Fruit fly (Drosophila melanogaster) whole organism, embryonic: ENCODE results near the gene CG15365.
A peak's percentile ranks its signal among the peaks of the same experiment; 100 is the strongest.

Source experiments
- Abd-B ChIP-seq: fragments of 200-800 bp; sonication (Bioruptor generic); optimal IDR thresholded peaks from 2 replicates; lab custom pipeline; 2018; ENCODE audit warnings: missing biosample characterization, mild to moderate bottlenecking, missing genetic modification characterization, moderate library complexity
- Asciz ChIP-seq: fragments of 200-800 bp; sonication (Bioruptor generic); optimal IDR thresholded peaks from 2 replicates; lab custom pipeline; 2017; ENCODE audit warnings: missing biosample characterization, mild to moderate bottlenecking, missing genetic modification characterization, missing genetic modification reagents
- CG10462 ChIP-seq: fragments of 200-800 bp; sonication (Bioruptor generic); optimal IDR thresholded peaks from 2 replicates; lab custom pipeline; 2016; ENCODE audit warnings: missing biosample characterization, missing genetic modification characterization
- CG12299 ChIP-seq: fragments of 200-800 bp; sonication (Bioruptor generic); optimal IDR thresholded peaks from 2 replicates; lab custom pipeline; 2018; ENCODE audit warnings: missing biosample characterization, mild to moderate bottlenecking, missing genetic modification characterization
- CG12744 ChIP-seq: fragments of 200-800 bp; sonication (Bioruptor generic); optimal IDR thresholded peaks from 2 replicates; lab custom pipeline; 2016; ENCODE audit warnings: missing biosample characterization, missing genetic modification characterization
- CG13296 ChIP-seq: fragments of 200-800 bp; sonication (Bioruptor generic); optimal IDR thresholded peaks from 3 replicates; lab custom pipeline; 2018; ENCODE audit warnings: missing biosample characterization, mild to moderate bottlenecking, missing genetic modification characterization
- CG13624 ChIP-seq: fragments of 200-800 bp; sonication (Bioruptor generic); optimal IDR thresholded peaks from 2 replicates; lab custom pipeline; 2016; ENCODE audit warnings: missing biosample characterization, missing genetic modification characterization
- CG13894 ChIP-seq: fragments of 200-800 bp; sonication (Bioruptor generic); optimal IDR thresholded peaks from 3 replicates; lab custom pipeline; 2018; ENCODE audit warnings: missing biosample characterization, mild to moderate bottlenecking, missing genetic modification characterization, moderate library complexity
- CG16813 ChIP-seq: fragments of 200-800 bp; sonication (Bioruptor generic); IDR thresholded peaks from 3 replicates; pipeline ENCODE4 v1.3.6; 2022; ENCODE audit warnings: missing biosample characterization, missing genetic modification characterization; ENCODE audit not compliant: partially characterized antibody
- CG18619 ChIP-seq: fragments of 200-800 bp; sonication (Bioruptor generic); optimal IDR thresholded peaks from 3 replicates; lab custom pipeline; 2017; ENCODE audit warnings: missing biosample characterization, mild to moderate bottlenecking, missing genetic modification characterization
- CG31224 ChIP-seq: fragments of 200-800 bp; sonication (Bioruptor generic); IDR thresholded peaks from 2 replicates; pipeline ENCODE4 v1.3.6; 2022; ENCODE audit warnings: missing biosample characterization, missing genetic modification characterization
- CG4424 ChIP-seq: fragments of 200-800 bp; sonication (Bioruptor generic); optimal IDR thresholded peaks from 3 replicates; lab custom pipeline; 2016; ENCODE audit warnings: missing biosample characterization, missing genetic modification characterization
- CG4707 ChIP-seq: fragments of 200-800 bp; sonication (Bioruptor generic); optimal IDR thresholded peaks from 2 replicates; lab custom pipeline; 2018; ENCODE audit warnings: missing biosample characterization, mild to moderate bottlenecking, missing genetic modification characterization, moderate library complexity
- CG7271 ChIP-seq: fragments of 200-800 bp; sonication (Bioruptor generic); optimal IDR thresholded peaks from 2 replicates; lab custom pipeline; 2018; ENCODE audit warnings: missing biosample characterization, mild to moderate bottlenecking, missing genetic modification characterization, moderate library complexity
- CG8388 ChIP-seq: fragments of 200-800 bp; sonication (Bioruptor generic); optimal IDR thresholded peaks from 2 replicates; lab custom pipeline; 2019; ENCODE audit warnings: missing biosample characterization, mild to moderate bottlenecking, missing genetic modification characterization, moderate library complexity
- CG8924 ChIP-seq: fragments of 200-800 bp; optimal IDR thresholded peaks from 3 replicates; lab custom pipeline; 2019; ENCODE audit warnings: missing biosample characterization, mild to moderate bottlenecking, missing genetic modification characterization, moderate library complexity
- CG9876 ChIP-seq: fragments of 200-800 bp; sonication (Bioruptor generic); optimal IDR thresholded peaks from 2 replicates; lab custom pipeline; 2016; ENCODE audit warnings: missing biosample characterization, missing genetic modification characterization
- CTCF ChIP-seq: fragments of 200-800 bp; sonication (Bioruptor generic); optimal IDR thresholded peaks from 2 replicates; lab custom pipeline; 2017; ENCODE audit warnings: missing biosample characterization, mild to moderate bottlenecking, missing genetic modification characterization, moderate library complexity
- Dfd ChIP-seq, 2 experiments: fragments of >200 bp; optimal IDR thresholded peaks; 2 replicates each; lab custom pipeline; 2017; ENCODE audit warnings: missing biosample characterization in 2 of 2, missing genetic modification characterization in 2 of 2
- Eip74EF ChIP-seq, 2 experiments: fragments of 200-800 bp in 1 of 2; fragments of >200 bp in 1 of 2; sonication (Bioruptor generic) in 1 of 2; optimal IDR thresholded peaks; 2 replicates each; lab custom pipeline; 2017 to 2019; ENCODE audit warnings: missing biosample characterization in 2 of 2, missing genetic modification characterization in 2 of 2, mild to moderate bottlenecking in 1 of 2, moderate library complexity in 1 of 2
- HLH3B ChIP-seq: fragments of 200-800 bp; sonication (Bioruptor generic); IDR thresholded peaks from 2 replicates; pipeline ENCODE4 v1.3.6; 2022; ENCODE audit warnings: missing biosample characterization, missing genetic modification characterization
- Med ChIP-seq: fragments of 200-800 bp; sonication (Bioruptor generic); peaks from one replicate; lab custom pipeline; 2016; ENCODE audit warnings: missing biosample characterization, missing genetic modification characterization, mild to moderate bottlenecking, inconsistent platforms, moderate library complexity
- Mes4 ChIP-seq: fragments of 200-800 bp; sonication (Bioruptor generic); optimal IDR thresholded peaks from 2 replicates; lab custom pipeline; 2016; ENCODE audit warnings: missing biosample characterization, missing genetic modification characterization
- Poxn ChIP-seq: fragments of 200-800 bp; sonication (Bioruptor generic); IDR thresholded peaks from 2 replicates; pipeline ENCODE4 v1.3.6; 2022; ENCODE audit warnings: missing biosample characterization, missing genetic modification characterization
- Ptx1 ChIP-seq: fragments of 200-800 bp; sonication (Bioruptor generic); IDR thresholded peaks from 2 replicates; pipeline ENCODE4 v1.3.6; 2022; ENCODE audit warnings: missing biosample characterization, missing genetic modification characterization
- Scr ChIP-seq: fragments of 200-800 bp; sonication (Bioruptor generic); IDR thresholded peaks from 2 replicates; pipeline ENCODE4 v1.3.6; 2022; ENCODE audit warnings: missing biosample characterization, missing genetic modification characterization; ENCODE audit not compliant: partially characterized antibody
- Six4 ChIP-seq: fragments of 200-800 bp; sonication (Bioruptor generic); optimal IDR thresholded peaks from 2 replicates; lab custom pipeline; 2016; ENCODE audit warnings: missing biosample characterization, missing genetic modification characterization
- Xrp1 ChIP-seq: fragments of 200-800 bp; sonication (Bioruptor generic); IDR thresholded peaks from 2 replicates; pipeline ENCODE4 v1.3.6; 2022; ENCODE audit warnings: missing biosample characterization, missing genetic modification characterization
- ab ChIP-seq: fragments of 200-800 bp; sonication (Bioruptor generic); optimal IDR thresholded peaks from 2 replicates; lab custom pipeline; 2016; ENCODE audit warnings: missing biosample characterization, missing genetic modification characterization
- ac ChIP-seq: fragments of 200-800 bp; sonication (Bioruptor generic); optimal IDR thresholded peaks from 3 replicates; lab custom pipeline; 2017; ENCODE audit warnings: missing biosample characterization, mild to moderate bottlenecking, missing genetic modification characterization
- al ChIP-seq: fragments of 200-800 bp; sonication (Bioruptor generic); IDR thresholded peaks from 2 replicates; pipeline ENCODE4 v1.3.6; 2022; ENCODE audit warnings: missing biosample characterization, missing genetic modification characterization
- ash1 ChIP-seq: fragments of 200-800 bp; sonication (Bioruptor generic); optimal IDR thresholded peaks from 2 replicates; lab custom pipeline; 2018; ENCODE audit warnings: missing biosample characterization, mild to moderate bottlenecking, missing genetic modification characterization
- bigmax ChIP-seq: fragments of 200-800 bp; sonication (Bioruptor generic); optimal IDR thresholded peaks from 2 replicates; lab custom pipeline; 2018; ENCODE audit warnings: missing biosample characterization, mild to moderate bottlenecking, missing genetic modification characterization
- ci ChIP-seq: fragments of 200-800 bp; sonication (Bioruptor generic); IDR thresholded peaks from 3 replicates; pipeline ENCODE4 v1.3.6; 2022; ENCODE audit warnings: missing biosample characterization, missing genetic modification characterization
- croc ChIP-seq: fragments of 200-800 bp; sonication (Bioruptor generic); conservative IDR thresholded peaks from 3 replicates; pipeline ENCODE4 v1.3.6; 2022; ENCODE audit warnings: missing biosample characterization, missing genetic modification characterization
- crol ChIP-seq: fragments of 200-800 bp; sonication (Bioruptor generic); IDR thresholded peaks from 2 replicates; pipeline ENCODE4 v1.3.6; 2022; ENCODE audit warnings: missing biosample characterization, missing genetic modification characterization
- esg ChIP-seq: fragments of 200-800 bp; sonication (Bioruptor generic); conservative IDR thresholded peaks from 2 replicates; pipeline ENCODE4 v1.3.6; 2022; ENCODE audit warnings: missing biosample characterization, missing genetic modification characterization
- exex ChIP-seq: fragments of 200-800 bp; sonication (Bioruptor generic); optimal IDR thresholded peaks from 4 replicates; lab custom pipeline; 2018; ENCODE audit warnings: missing biosample characterization, mild to moderate bottlenecking, missing genetic modification characterization, moderate library complexity
- gem ChIP-seq: fragments of 200-800 bp; sonication (Bioruptor generic); optimal IDR thresholded peaks from 2 replicates; lab custom pipeline; 2019; ENCODE audit warnings: missing biosample characterization, mild to moderate bottlenecking, missing genetic modification characterization, moderate library complexity
- lab ChIP-seq: fragments of 200-800 bp; sonication (Bioruptor generic); optimal IDR thresholded peaks from 3 replicates; lab custom pipeline; 2017; ENCODE audit warnings: missing biosample characterization, missing genetic modification characterization, mild to moderate bottlenecking, moderate library complexity, missing genetic modification reagents
- lilli ChIP-seq: fragments of 200-800 bp; sonication (Bioruptor generic); optimal IDR thresholded peaks from 3 replicates; lab custom pipeline; 2016; ENCODE audit warnings: missing biosample characterization, missing genetic modification characterization
- lmd ChIP-seq: fragments of 200-800 bp; sonication (Bioruptor generic); IDR thresholded peaks from 2 replicates; pipeline ENCODE4 v1.3.6; 2022; ENCODE audit warnings: missing biosample characterization, missing genetic modification characterization
- maf-S ChIP-seq: fragments of 200-800 bp; sonication (Bioruptor generic); optimal IDR thresholded peaks from 2 replicates; lab custom pipeline; 2016; ENCODE audit warnings: missing biosample characterization, missing genetic modification characterization
- mirr ChIP-seq: fragments of 200-800 bp; sonication (Bioruptor generic); optimal IDR thresholded peaks from 3 replicates; lab custom pipeline; 2018; ENCODE audit warnings: missing biosample characterization, mild to moderate bottlenecking, missing genetic modification characterization
- ranshi ChIP-seq: fragments of 200-800 bp; sonication (Bioruptor generic); IDR thresholded peaks from 2 replicates; pipeline ENCODE4 v1.3.6; 2022; ENCODE audit warnings: missing biosample characterization, missing genetic modification characterization
- sima ChIP-seq: fragments of 200-800 bp; sonication (Bioruptor generic); optimal IDR thresholded peaks from 2 replicates; lab custom pipeline; 2016; ENCODE audit warnings: missing biosample characterization, missing genetic modification characterization
- trh ChIP-seq: fragments of 200-800 bp; sonication (Bioruptor generic); optimal IDR thresholded peaks from 2 replicates; lab custom pipeline; 2016; ENCODE audit warnings: missing biosample characterization, missing genetic modification characterization
- vvl ChIP-seq: fragments of 200-800 bp; sonication (Bioruptor generic); IDR thresholded peaks from 2 replicates; pipeline ENCODE4 v1.3.6; 2022; ENCODE audit warnings: missing biosample characterization, missing genetic modification characterization
- zf30C ChIP-seq: fragments of 200-800 bp; sonication (Bioruptor generic); optimal IDR thresholded peaks from 3 replicates; lab custom pipeline; 2018; ENCODE audit warnings: missing biosample characterization, mild to moderate bottlenecking, missing genetic modification characterization
- zfh1 ChIP-seq: fragments of 200-800 bp; sonication (Bioruptor generic); IDR thresholded peaks from 3 replicates; pipeline ENCODE4 v1.3.6; 2022; ENCODE audit warnings: missing biosample characterization, missing genetic modification characterization

Gene CG15365

dm6 chrX:9042457-9043045, 25.2 kb downstream of the CG15365 start:
- TF ChIP-seq CG9876 (GFP tag; lab: Kevin White, UChicago) = no peak
- TF ChIP-seq Abd-B (GFP tag; lab: Kevin White, UChicago) = no peak
- 0 out of 2 replicates have a peak, but pooled peaks have one; percentile 22 for TF ChIP-seq CG31224 (GFP tag; lab: Robert Waterston, UW)
- no peak for TF ChIP-seq croc (GFP tag; lab: Robert Waterston, UW)
- peak; percentile 53 for TF ChIP-seq Xrp1
- no peak for TF ChIP-seq CG13624
- TF ChIP-seq Scr (GFP tag; lab: Robert Waterston, UW) = peak; percentile 40; the same call in 1 of the 2 replicates
- TF ChIP-seq CG18619 (GFP tag; lab: Kevin White, UChicago) = no peak
- no peak for TF ChIP-seq ab (GFP tag; lab: Kevin White, UChicago)
- TF ChIP-seq al (GFP tag; lab: Robert Waterston, UW) = no peak
- no peak for TF ChIP-seq trh (GFP tag; lab: Kevin White, UChicago)
- TF ChIP-seq CG7271 (tag; lab: Kevin White, UChicago) = no peak
- 0 out of 2 replicates have a peak, but pooled peaks have one; percentile 33 for TF ChIP-seq Ptx1 (GFP tag; lab: Robert Waterston, UW)
- TF ChIP-seq CG13894 (tag; lab: Kevin White, UChicago) = no peak
- no peak for TF ChIP-seq CG10462 (GFP tag; lab: Kevin White, UChicago)
- no peak for TF ChIP-seq maf-S (GFP tag; lab: Kevin White, UChicago)
- peak; percentile 51 for TF ChIP-seq lab (GFP tag; lab: Kevin White, UChicago)
- no peak for TF ChIP-seq Eip74EF (GFP tag; optimal IDR thresholded peaks at IDR 0.05; lab: Kevin White, UChicago)
- TF ChIP-seq CTCF = no peak
- TF ChIP-seq CG12299 (tag; lab: Kevin White, UChicago) = no peak
- no peak for TF ChIP-seq esg (GFP tag; lab: Robert Waterston, UW)
- TF ChIP-seq ranshi = no peak
- no peak for TF ChIP-seq CG16813 (GFP tag; lab: Robert Waterston, UW)
- TF ChIP-seq HLH3B (GFP tag; lab: Robert Waterston, UW) = 0 out of 2 replicates have a peak, but pooled peaks have one; percentile 33
- TF ChIP-seq Dfd (GFP tag; optimal IDR thresholded peaks at IDR 0.05; lab: Kevin White, UChicago) = no peak
- TF ChIP-seq gem (tag; lab: Kevin White, UChicago) = peak; percentile 46
- TF ChIP-seq CG8924 (tag; lab: Kevin White, UChicago) = no peak
- TF ChIP-seq mirr (GFP tag; lab: Kevin White, UChicago) = no peak
- no peak for TF ChIP-seq CG4424 (GFP tag; lab: Kevin White, UChicago)
- peak; percentile 85 for TF ChIP-seq Med (GFP tag; lab: Kevin White, UChicago)
- TF ChIP-seq zfh1 (GFP tag; lab: Robert Waterston, UW) = 0 out of 3 replicates have a peak, but pooled peaks have one; percentile 3
- TF ChIP-seq sima (GFP tag; lab: Kevin White, UChicago) = no peak
- TF ChIP-seq Mes4 = no peak
- no peak for TF ChIP-seq ash1 (GFP tag; lab: Kevin White, UChicago)
- TF ChIP-seq ac (GFP tag; lab: Kevin White, UChicago) = no peak
- peak; percentile 90 for TF ChIP-seq crol
- TF ChIP-seq Poxn (GFP tag; lab: Robert Waterston, UW) = no peak
- TF ChIP-seq exex (tag; lab: Kevin White, UChicago) = no peak
- TF ChIP-seq vvl (GFP tag; lab: Robert Waterston, UW) = peak; percentile 57
- TF ChIP-seq Asciz (GFP tag; lab: Kevin White, UChicago) = no peak
- no peak for TF ChIP-seq CG12744 (GFP tag; lab: Kevin White, UChicago)
- no peak for TF ChIP-seq CG4707 (GFP tag; lab: Kevin White, UChicago)
- no peak for TF ChIP-seq Six4
- TF ChIP-seq ci (GFP tag; lab: Robert Waterston, UW) = peak; percentile 61; the same call in 2 of the 3 replicates
- TF ChIP-seq CG13296 (GFP tag; lab: Kevin White, UChicago) = no peak
- TF ChIP-seq lilli (GFP tag; lab: Kevin White, UChicago) = peak; percentile 25
- no peak for TF ChIP-seq bigmax (GFP tag; lab: Kevin White, UChicago)
- peak; percentile 83 for TF ChIP-seq zf30C (GFP tag; lab: Kevin White, UChicago)
- peak; percentile 26; the same call in 1 of the 2 replicates for TF ChIP-seq lmd (GFP tag; lab: Robert Waterston, UW)
- peak; percentile 26 for TF ChIP-seq CG8388 (GFP tag; lab: Kevin White, UChicago)
